Fruit fly (Drosophila melanogaster) whole organism, embryonic: ENCODE data around the gene PIG-T.
A peak's percentile ranks its signal among the peaks of the same experiment; 100 is the strongest.

Experiments used
- C15 ChIP-seq: fragments of 200-800 bp; sonication (Bioruptor generic); IDR thresholded peaks from 3 replicates; pipeline ENCODE4 v1.3.6; 2022; ENCODE audit warnings: missing biosample characterization, missing genetic modification characterization
- CG10147 ChIP-seq: fragments of 200-800 bp; sonication (Bioruptor generic); optimal IDR thresholded peaks from 2 replicates; lab custom pipeline; 2019; ENCODE audit warnings: missing biosample characterization, mild to moderate bottlenecking, missing genetic modification characterization, moderate library complexity
- CG11695 ChIP-seq: fragments of 200-800 bp; sonication (Bioruptor generic); IDR thresholded peaks from 3 replicates; pipeline ENCODE4 v1.3.6; 2022; ENCODE audit warnings: missing biosample characterization, missing genetic modification characterization
- CG12155 ChIP-seq: fragments of 200-800 bp; sonication (Bioruptor generic); optimal IDR thresholded peaks from 3 replicates; lab custom pipeline; 2016; ENCODE audit warnings: missing biosample characterization, missing genetic modification characterization
- CG13296 ChIP-seq: fragments of 200-800 bp; sonication (Bioruptor generic); optimal IDR thresholded peaks from 3 replicates; lab custom pipeline; 2018; ENCODE audit warnings: missing biosample characterization, mild to moderate bottlenecking, missing genetic modification characterization
- CG14965 ChIP-seq: fragments of 200-800 bp; sonication (Bioruptor generic); optimal IDR thresholded peaks from 2 replicates; lab custom pipeline; 2016; ENCODE audit warnings: missing biosample characterization, missing genetic modification characterization, borderline replicate concordance
- CG16813 ChIP-seq: fragments of 200-800 bp; sonication (Bioruptor generic); IDR thresholded peaks from 3 replicates; pipeline ENCODE4 v1.3.6; 2022; ENCODE audit warnings: missing biosample characterization, missing genetic modification characterization; ENCODE audit not compliant: partially characterized antibody
- CG16815 ChIP-seq: fragments of 200-800 bp; sonication (Bioruptor generic); optimal IDR thresholded peaks from 3 replicates; lab custom pipeline; 2017; ENCODE audit warnings: missing biosample characterization, mild to moderate bottlenecking, missing genetic modification characterization
- CG16863 ChIP-seq: fragments of 200-800 bp; sonication (Bioruptor generic); optimal IDR thresholded peaks from 3 replicates; lab custom pipeline; 2016; ENCODE audit warnings: missing biosample characterization, missing genetic modification characterization
- CG17328 ChIP-seq: fragments of 200-800 bp; sonication (Bioruptor generic); IDR thresholded peaks from 2 replicates; pipeline ENCODE4 v1.3.6; 2022; ENCODE audit warnings: missing biosample characterization, missing genetic modification characterization
- CG18619 ChIP-seq: fragments of 200-800 bp; sonication (Bioruptor generic); optimal IDR thresholded peaks from 3 replicates; lab custom pipeline; 2017; ENCODE audit warnings: missing biosample characterization, mild to moderate bottlenecking, missing genetic modification characterization
- CG2199 ChIP-seq: fragments of 200-800 bp; sonication (Bioruptor generic); IDR thresholded peaks from 3 replicates; pipeline ENCODE4 v1.3.6; 2022; ENCODE audit warnings: missing biosample characterization, missing genetic modification characterization
- CG31441 ChIP-seq: fragments of 200-800 bp; sonication (Bioruptor generic); IDR thresholded peaks from 2 replicates; pipeline ENCODE4 v1.3.6; 2022; ENCODE audit warnings: missing biosample characterization, missing genetic modification characterization
- CG32767 ChIP-seq: fragments of 200-800 bp; sonication (Bioruptor generic); IDR thresholded peaks from 2 replicates; pipeline ENCODE4 v1.3.6; 2022; ENCODE audit warnings: missing biosample characterization, missing genetic modification characterization
- CG33213 ChIP-seq: fragments of 200-800 bp; sonication (Bioruptor generic); optimal IDR thresholded peaks from 3 replicates; lab custom pipeline; 2016; ENCODE audit warnings: missing biosample characterization, missing genetic modification characterization
- CG7745 ChIP-seq: fragments of 200-800 bp; sonication (Bioruptor generic); optimal IDR thresholded peaks from 2 replicates; lab custom pipeline; 2018; ENCODE audit warnings: missing biosample characterization, mild to moderate bottlenecking, missing genetic modification characterization, moderate library complexity
- CG8089 ChIP-seq: fragments of 200-800 bp; sonication (Bioruptor generic); optimal IDR thresholded peaks from 3 replicates; lab custom pipeline; 2016; ENCODE audit warnings: missing biosample characterization, missing genetic modification characterization
- CG8290 ChIP-seq, 3 experiments: fragments of 200-800 bp; sonication (Bioruptor generic); optimal IDR thresholded peaks; 2 replicates each; lab custom pipeline; 2016 to 2019; ENCODE audit warnings: missing biosample characterization in 3 of 3, missing genetic modification characterization in 3 of 3, mild to moderate bottlenecking in 2 of 3, moderate library complexity in 1 of 3
- CHES-1-like ChIP-seq: fragments of 200-800 bp; sonication (Bioruptor generic); optimal IDR thresholded peaks from 2 replicates; lab custom pipeline; 2016; ENCODE audit warnings: missing biosample characterization, missing genetic modification characterization
- Camta ChIP-seq: fragments of 200-800 bp; sonication (Bioruptor generic); optimal IDR thresholded peaks from 2 replicates; lab custom pipeline; 2016; ENCODE audit warnings: missing biosample characterization, missing genetic modification characterization
- Doc2 ChIP-seq: fragments of 200-800 bp; sonication (Bioruptor generic); IDR thresholded peaks from 2 replicates; pipeline ENCODE4 v1.3.6; 2022; ENCODE audit warnings: missing biosample characterization, missing genetic modification characterization
- E2f2 ChIP-seq: fragments of 200-800 bp; sonication (Bioruptor generic); IDR thresholded peaks from 2 replicates; pipeline ENCODE4 v1.3.6; 2022; ENCODE audit warnings: missing biosample characterization, missing genetic modification characterization
- Fer2 ChIP-seq: fragments of 200-800 bp; sonication (Bioruptor generic); optimal IDR thresholded peaks from 2 replicates; lab custom pipeline; 2018; ENCODE audit warnings: missing biosample characterization, mild to moderate bottlenecking, missing genetic modification characterization, moderate library complexity
- Lpt ChIP-seq: fragments of >200 bp; optimal IDR thresholded peaks from 2 replicates; lab custom pipeline; 2018; ENCODE audit warnings: missing biosample characterization, missing genetic modification characterization
- Med ChIP-seq: fragments of 200-800 bp; sonication (Bioruptor generic); peaks from one replicate; lab custom pipeline; 2016; ENCODE audit warnings: missing biosample characterization, missing genetic modification characterization, mild to moderate bottlenecking, inconsistent platforms, moderate library complexity
- Mes4 ChIP-seq: fragments of 200-800 bp; sonication (Bioruptor generic); optimal IDR thresholded peaks from 2 replicates; lab custom pipeline; 2016; ENCODE audit warnings: missing biosample characterization, missing genetic modification characterization
- Scr ChIP-seq: fragments of 200-800 bp; sonication (Bioruptor generic); IDR thresholded peaks from 2 replicates; pipeline ENCODE4 v1.3.6; 2022; ENCODE audit warnings: missing biosample characterization, missing genetic modification characterization; ENCODE audit not compliant: partially characterized antibody
- Taf1 ChIP-seq: fragments of 200-800 bp; sonication (Bioruptor generic); IDR thresholded peaks from 2 replicates; pipeline ENCODE4 v1.3.6; 2022; ENCODE audit warnings: missing biosample characterization, missing genetic modification characterization
- az2 ChIP-seq: fragments of 200-800 bp; sonication (Bioruptor generic); optimal IDR thresholded peaks from 3 replicates; lab custom pipeline; 2016; ENCODE audit warnings: missing biosample characterization, missing genetic modification characterization
- chinmo ChIP-seq: fragments of 200-800 bp; sonication (Bioruptor generic); IDR thresholded peaks from 4 replicates; pipeline ENCODE4 v1.3.6; 2022; ENCODE audit warnings: missing biosample characterization, missing genetic modification characterization; ENCODE audit not compliant: partially characterized antibody
- chm ChIP-seq: fragments of 200-800 bp; sonication (Bioruptor generic); IDR thresholded peaks from 2 replicates; pipeline ENCODE4 v1.3.6; 2022; ENCODE audit warnings: missing biosample characterization, missing genetic modification characterization
- chn ChIP-seq: fragments of 200-800 bp; sonication (Bioruptor generic); optimal IDR thresholded peaks from 2 replicates; lab custom pipeline; 2016; ENCODE audit warnings: missing biosample characterization, missing genetic modification characterization
- crc ChIP-seq: fragments of 200-800 bp; sonication (Bioruptor generic); optimal IDR thresholded peaks from 2 replicates; lab custom pipeline; 2016; ENCODE audit warnings: missing biosample characterization, missing genetic modification characterization
- croc ChIP-seq: fragments of 200-800 bp; sonication (Bioruptor generic); conservative IDR thresholded peaks from 3 replicates; pipeline ENCODE4 v1.3.6; 2022; ENCODE audit warnings: missing biosample characterization, missing genetic modification characterization
- dimm ChIP-seq: fragments of 200-800 bp; sonication (Bioruptor generic); IDR thresholded peaks from 2 replicates; pipeline ENCODE4 v1.3.6; 2022; ENCODE audit warnings: missing biosample characterization, missing genetic modification characterization
- gsb ChIP-seq: fragments of 200-800 bp; sonication (Bioruptor generic); IDR thresholded peaks from 2 replicates; pipeline ENCODE4 v1.3.6; 2022; ENCODE audit warnings: missing biosample characterization, missing genetic modification characterization
- insv ChIP-seq, 2 experiments: fragments of 200-800 bp; sonication (Bioruptor generic); optimal IDR thresholded peaks; 3 replicates each; lab custom pipeline; 2016 to 2018; ENCODE audit warnings: missing biosample characterization in 2 of 2, missing genetic modification characterization in 2 of 2
- klu ChIP-seq: fragments of 200-800 bp; sonication (Bioruptor generic); IDR thresholded peaks from 2 replicates; pipeline ENCODE4 v1.3.6; 2022; ENCODE audit warnings: missing biosample characterization, missing genetic modification characterization
- lilli ChIP-seq: fragments of 200-800 bp; sonication (Bioruptor generic); optimal IDR thresholded peaks from 3 replicates; lab custom pipeline; 2016; ENCODE audit warnings: missing biosample characterization, missing genetic modification characterization
- nerfin-2 ChIP-seq: fragments of 200-800 bp; sonication (Bioruptor generic); IDR thresholded peaks from 2 replicates; pipeline ENCODE4 v1.3.6; 2022; ENCODE audit warnings: missing biosample characterization, missing genetic modification characterization; ENCODE audit not compliant: partially characterized antibody
- onecut ChIP-seq: fragments of 200-800 bp; sonication (Bioruptor generic); IDR thresholded peaks from 2 replicates; pipeline ENCODE4 v1.3.6; 2022; ENCODE audit warnings: missing biosample characterization, missing genetic modification characterization
- pho ChIP-seq: fragments of 200-800 bp; sonication (Bioruptor generic); optimal IDR thresholded peaks from 2 replicates; lab custom pipeline; 2016; ENCODE audit warnings: missing biosample characterization, missing genetic modification characterization
- pnt ChIP-seq: fragments of 200-800 bp; sonication (Bioruptor generic); optimal IDR thresholded peaks from 3 replicates; lab custom pipeline; 2016; ENCODE audit warnings: missing biosample characterization, missing genetic modification characterization
- ranshi ChIP-seq: fragments of 200-800 bp; sonication (Bioruptor generic); IDR thresholded peaks from 2 replicates; pipeline ENCODE4 v1.3.6; 2022; ENCODE audit warnings: missing biosample characterization, missing genetic modification characterization
- rib ChIP-seq: fragments of 200-800 bp; sonication (Bioruptor generic); IDR thresholded peaks from 2 replicates; pipeline ENCODE4 v1.3.6; 2022; ENCODE audit warnings: missing biosample characterization, missing genetic modification characterization
- sima ChIP-seq: fragments of 200-800 bp; sonication (Bioruptor generic); optimal IDR thresholded peaks from 2 replicates; lab custom pipeline; 2016; ENCODE audit warnings: missing biosample characterization, missing genetic modification characterization
- sqz ChIP-seq: fragments of 200-800 bp; sonication (Bioruptor generic); optimal IDR thresholded peaks from 3 replicates; lab custom pipeline; 2018; ENCODE audit warnings: missing biosample characterization, mild to moderate bottlenecking, missing genetic modification characterization
- sr ChIP-seq: fragments of 200-800 bp; sonication (Bioruptor generic); IDR thresholded peaks from 3 replicates; pipeline ENCODE4 v1.3.6; 2022; ENCODE audit warnings: missing biosample characterization, missing genetic modification characterization
- sug ChIP-seq: fragments of 200-800 bp; optimal IDR thresholded peaks from 2 replicates; lab custom pipeline; 2019; ENCODE audit warnings: missing biosample characterization, mild to moderate bottlenecking, missing genetic modification characterization, moderate library complexity

The PIG-T gene

dm6 chrX:8398177-8399018 is 8.7 kb downstream of the PIG-T start, which contains the start of gene CG10555 (continued):
- peak; percentile 75 for TF ChIP-seq klu (GFP tag; lab: Robert Waterston, UW)
- TF ChIP-seq CG8290 (GFP tag; optimal IDR thresholded peaks at IDR 0.05; lab: Kevin White, UChicago) = peak; percentile 22
- TF ChIP-seq CG8290 (tag; optimal IDR thresholded peaks at IDR 0.05; lab: Kevin White, UChicago) = peak; percentile 64 to 81
- TF ChIP-seq Camta (GFP tag; lab: Kevin White, UChicago) = peak; percentile 50
- peak; percentile 73 for TF ChIP-seq sug
- TF ChIP-seq Fer2 (tag; lab: Kevin White, UChicago) = peak; percentile 70
- peak; percentile 67 for TF ChIP-seq pnt (GFP tag; lab: Kevin White, UChicago)
- peak; percentile 83 for TF ChIP-seq CG16813 (GFP tag; lab: Robert Waterston, UW)
- TF ChIP-seq rib (GFP tag; lab: Robert Waterston, UW) = no peak
- peak; percentile 77 for TF ChIP-seq nerfin-2 (GFP tag; lab: Robert Waterston, UW)
- TF ChIP-seq CG16815 (GFP tag; lab: Kevin White, UChicago) = peak; percentile 89
- TF ChIP-seq CG10147 (GFP tag; lab: Kevin White, UChicago) = peak; percentile 69
- TF ChIP-seq Doc2 (GFP tag; lab: Robert Waterston, UW) = peak; percentile 57
- TF ChIP-seq crc (GFP tag; lab: Kevin White, UChicago) = no peak
- TF ChIP-seq CHES-1-like (GFP tag; lab: Kevin White, UChicago) = peak; percentile 85
- peak; percentile 60; the same call in 2 of the 3 replicates for TF ChIP-seq CG11695 (GFP tag; lab: Robert Waterston, UW)
- TF ChIP-seq croc (GFP tag; lab: Robert Waterston, UW) = peak; percentile 91
- peak; percentile 16 for TF ChIP-seq CG13296
- peak; percentile 41 for TF ChIP-seq sima (GFP tag; lab: Kevin White, UChicago)
- peak; percentile 85 for TF ChIP-seq chm
- no peak for TF ChIP-seq CG7745 (tag; lab: Kevin White, UChicago)
- peak; percentile 91 for TF ChIP-seq CG8089 (GFP tag; lab: Kevin White, UChicago)
- no peak; the same call in 1 of the 3 replicates for TF ChIP-seq sr (GFP tag; lab: Robert Waterston, UW)
- TF ChIP-seq C15 = 0 out of 3 replicates have a peak, but pooled peaks have one; percentile 14
- TF ChIP-seq CG12155 (GFP tag; lab: Kevin White, UChicago) = peak; percentile 79
- TF ChIP-seq Scr (GFP tag; lab: Robert Waterston, UW) = peak; percentile 73
- TF ChIP-seq CG18619 = peak; percentile 76
- peak; percentile 60 for TF ChIP-seq CG14965 (GFP tag; lab: Kevin White, UChicago)
- TF ChIP-seq CG16863 (GFP tag; lab: Kevin White, UChicago) = peak; percentile 92
- TF ChIP-seq onecut (GFP tag; lab: Robert Waterston, UW) = peak; percentile 81
- TF ChIP-seq pho (GFP tag; lab: Kevin White, UChicago) = peak; percentile 94
- TF ChIP-seq sqz (GFP tag; lab: Kevin White, UChicago) = no peak
- TF ChIP-seq Lpt (GFP tag; lab: Kevin White, UChicago) = no peak
- TF ChIP-seq CG33213 (GFP tag; lab: Kevin White, UChicago) = peak; percentile 77
- TF ChIP-seq CG31441 (GFP tag; lab: Robert Waterston, UW) = peak; percentile 74
- peak; percentile 78 for TF ChIP-seq Mes4 (GFP tag; lab: Kevin White, UChicago)
- peak; percentile 87 for TF ChIP-seq CG17328 (GFP tag; lab: Robert Waterston, UW)
- peak; percentile 97 for TF ChIP-seq Med (GFP tag; lab: Kevin White, UChicago)
- peak in 1 of 2 experiments; percentile 41 for TF ChIP-seq insv (GFP tag; optimal IDR thresholded peaks at IDR 0.05; lab: Kevin White, UChicago)
- TF ChIP-seq CG2199 (GFP tag; lab: Robert Waterston, UW) = peak; percentile 26; the same call in 1 of the 3 replicates
- peak; percentile 93 for TF ChIP-seq chn (GFP tag; lab: Kevin White, UChicago)
- TF ChIP-seq gsb (GFP tag; lab: Robert Waterston, UW) = peak; percentile 77
- TF ChIP-seq ranshi = peak; percentile 84
- peak; percentile 71; the same call in 1 of the 2 replicates for TF ChIP-seq CG32767 (GFP tag; lab: Robert Waterston, UW)
- TF ChIP-seq az2 (GFP tag; lab: Kevin White, UChicago) = peak; percentile 75
- peak; percentile 90 for TF ChIP-seq lilli (GFP tag; lab: Kevin White, UChicago)
- TF ChIP-seq dimm (GFP tag; lab: Robert Waterston, UW) = peak; percentile 52
- peak; percentile 62 for TF ChIP-seq E2f2 (GFP tag; lab: Robert Waterston, UW)
- TF ChIP-seq Taf1 (GFP tag; lab: Robert Waterston, UW) = peak; percentile 72
- 0 out of 4 replicates have a peak, but pooled peaks have one; percentile 38 for TF ChIP-seq chinmo (GFP tag; lab: Robert Waterston, UW)
